Worm (Caenorhabditis elegans) whole organism, L1 larva: Measurements from ENCODE around the gene lron-3.

ENCODE experiments used
- F16B12.6 ChIP-seq: fragments of 150-350 bp; optimal IDR thresholded peaks from 2 replicates; lab custom pipeline; 2014; ENCODE audit warnings: missing biosample characterization, missing genetic modification characterization
- aha-1 ChIP-seq: fragments of 150-350 bp; optimal IDR thresholded peaks from 2 replicates; lab custom pipeline; 2014; ENCODE audit warnings: missing biosample characterization, missing genetic modification characterization
- ceh-63 ChIP-seq: fragments of 200-800 bp; sonication (Bioruptor generic); optimal IDR thresholded peaks from 2 replicates; lab custom pipeline; 2018; ENCODE audit warnings: mild to moderate bottlenecking, missing genetic modification characterization, missing compliant biosample characterization
- ceh-8 ChIP-seq: fragments of 200-800 bp; sonication (Bioruptor generic); optimal IDR thresholded peaks from 2 replicates; lab custom pipeline; 2018; ENCODE audit warnings: mild to moderate bottlenecking, missing genetic modification characterization, moderate library complexity, missing compliant biosample characterization
- ceh-82 ChIP-seq, 3 experiments: fragments of 150-350 bp in 1 of 3; sonication (generic microtip) in 2 of 3; optimal IDR thresholded peaks; 2 replicates each; lab custom pipeline; 2014 to 2017; ENCODE audit warnings: missing biosample characterization in 3 of 3, missing genetic modification characterization in 3 of 3
- ceh-88 ChIP-seq: fragments of 200-800 bp; sonication (Bioruptor generic); IDR thresholded peaks from 2 replicates; pipeline ENCODE4 v1.3.6; 2022; ENCODE audit warnings: missing genetic modification characterization, missing compliant biosample characterization
- dsc-1 ChIP-seq: sonication (generic microtip); optimal IDR thresholded peaks from 2 replicates; lab custom pipeline; 2016; ENCODE audit warnings: mild to moderate bottlenecking, missing genetic modification characterization, missing compliant biosample characterization
- efl-1 ChIP-seq, 4 experiments: fragments of 150-350 bp; optimal IDR thresholded peaks in 3 of 4; peaks in 1 of 4; 1 replicate in 1 of 4; 2 replicates in 3 of 4; lab custom pipeline; 2014; ENCODE audit warnings: missing biosample characterization in 2 of 4, missing genetic modification characterization in 2 of 4, missing genetic modification reagents in 2 of 4
- efl-3 ChIP-seq: fragments of 200-800 bp; sonication (Bioruptor generic); optimal IDR thresholded peaks from 2 replicates; lab custom pipeline; 2018; ENCODE audit warnings: mild to moderate bottlenecking, missing genetic modification characterization, missing compliant biosample characterization
- fkh-4 ChIP-seq: sonication (generic microtip); optimal IDR thresholded peaks from 2 replicates; lab custom pipeline; 2016; ENCODE audit warnings: missing compliant biosample characterization, missing genetic modification characterization, borderline replicate concordance
- fkh-8 ChIP-seq: sonication (generic microtip); optimal IDR thresholded peaks from 2 replicates; lab custom pipeline; 2016; ENCODE audit warnings: mild to moderate bottlenecking, missing genetic modification characterization, missing compliant biosample characterization
- fos-1 ChIP-seq: fragments of 150-350 bp; optimal IDR thresholded peaks from 2 replicates; lab custom pipeline; 2014; ENCODE audit warnings: missing biosample characterization, missing genetic modification characterization
- hlh-17 ChIP-seq: fragments of 200-800 bp; sonication (Bioruptor generic); optimal IDR thresholded peaks from 2 replicates; lab custom pipeline; 2018; ENCODE audit warnings: missing genetic modification characterization, mild to moderate bottlenecking, missing compliant biosample characterization, moderate library complexity, borderline replicate concordance
- hpl-2 ChIP-seq: fragments of 150-350 bp; optimal IDR thresholded peaks from 2 replicates; lab custom pipeline; 2014; ENCODE audit warnings: missing biosample characterization, missing genetic modification reagents, missing genetic modification characterization
- isw-1 ChIP-seq: fragments of 200-800 bp; sonication (Bioruptor generic); IDR thresholded peaks from 2 replicates; pipeline ENCODE4 v1.3.6; 2022; ENCODE audit warnings: missing genetic modification characterization, missing compliant biosample characterization
- lin-14 ChIP-seq: fragments of 200-800 bp; sonication (Bioruptor generic); optimal IDR thresholded peaks from 2 replicates; lab custom pipeline; 2018; ENCODE audit warnings: mild to moderate bottlenecking, missing genetic modification characterization, moderate library complexity, missing compliant biosample characterization
- lin-35 ChIP-seq, 2 experiments: fragments of 150-350 bp; optimal IDR thresholded peaks; 2 replicates each; lab custom pipeline; 2014; ENCODE audit warnings: missing biosample characterization in 2 of 2, missing genetic modification characterization in 2 of 2, missing genetic modification reagents in 2 of 2
- mab-9 ChIP-seq: fragments of 200-800 bp; sonication (Bioruptor generic); IDR thresholded peaks from 2 replicates; pipeline ENCODE4 v1.3.6; 2022; ENCODE audit warnings: missing genetic modification reagents, missing genetic modification characterization, missing compliant biosample characterization
- mdl-1 ChIP-seq, 2 experiments: fragments of 150-350 bp; optimal IDR thresholded peaks; 2 replicates each; lab custom pipeline; 2014 to 2017; ENCODE audit warnings: missing biosample characterization in 2 of 2, missing genetic modification characterization in 2 of 2, inconsistent platforms in 1 of 2
- nhr-11 ChIP-seq: fragments of 150-350 bp; optimal IDR thresholded peaks from 2 replicates; lab custom pipeline; 2014; ENCODE audit warnings: missing biosample characterization, missing genetic modification characterization
- nhr-28 ChIP-seq: fragments of 150-350 bp; optimal IDR thresholded peaks from 2 replicates; lab custom pipeline; 2014; ENCODE audit warnings: missing biosample characterization, missing genetic modification characterization
- nhr-47 ChIP-seq: sonication (generic microtip); optimal IDR thresholded peaks from 2 replicates; lab custom pipeline; 2016; ENCODE audit warnings: mild to moderate bottlenecking, missing genetic modification characterization, moderate library complexity, missing compliant biosample characterization
- nhr-71 ChIP-seq: sonication (generic microtip); optimal IDR thresholded peaks from 2 replicates; lab custom pipeline; 2016; ENCODE audit warnings: mild to moderate bottlenecking, missing genetic modification characterization, moderate library complexity, missing compliant biosample characterization
- nhr-76 ChIP-seq: sonication (generic microtip); optimal IDR thresholded peaks from 2 replicates; lab custom pipeline; 2017; ENCODE audit warnings: missing biosample characterization, missing genetic modification characterization
- nhr-77 ChIP-seq: fragments of 150-350 bp; optimal IDR thresholded peaks from 2 replicates; lab custom pipeline; 2014; ENCODE audit warnings: missing biosample characterization, missing genetic modification characterization
- snpc-4 ChIP-seq: fragments of 150-350 bp; optimal IDR thresholded peaks from 2 replicates; lab custom pipeline; 2014; ENCODE audit warnings: missing biosample characterization, missing genetic modification characterization
- sptf-1 ChIP-seq: fragments of 150-350 bp; optimal IDR thresholded peaks from 2 replicates; lab custom pipeline; 2014; ENCODE audit warnings: missing biosample characterization, missing genetic modification characterization
- tbx-2 ChIP-seq: sonication (generic microtip); optimal IDR thresholded peaks from 2 replicates; lab custom pipeline; 2016; ENCODE audit warnings: missing genetic modification characterization, missing compliant biosample characterization
- unc-130 ChIP-seq: fragments of 150-350 bp; optimal IDR thresholded peaks from 2 replicates; lab custom pipeline; 2017; ENCODE audit warnings: missing biosample characterization, missing genetic modification characterization, inconsistent platforms
- zip-4 ChIP-seq: fragments of 200-800 bp; sonication (Bioruptor generic); optimal IDR thresholded peaks from 2 replicates; lab custom pipeline; 2018; ENCODE audit warnings: mild to moderate bottlenecking, missing genetic modification characterization, moderate library complexity, missing compliant biosample characterization

lron-3 gene

DNA sequence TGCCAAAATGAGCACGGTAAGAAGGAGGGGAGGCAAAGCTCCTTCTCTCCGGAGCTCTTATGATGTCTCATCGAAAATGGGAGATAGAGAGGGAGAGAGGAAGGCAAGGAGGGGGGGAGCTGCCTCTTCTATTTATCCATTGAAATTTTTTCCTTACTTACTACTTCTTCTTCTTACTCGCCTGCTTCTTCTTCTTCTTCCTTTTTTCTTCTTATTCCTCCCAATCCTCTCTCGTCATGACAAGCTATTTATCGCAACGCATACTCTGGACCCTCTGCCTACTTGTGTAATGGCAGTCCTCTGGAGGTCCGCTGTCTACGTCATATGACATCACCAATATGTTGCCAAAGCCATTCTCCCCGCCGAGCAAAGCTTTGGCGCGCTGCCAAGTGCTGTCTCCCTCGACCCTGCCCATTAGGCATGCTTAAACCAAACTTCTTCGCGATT is 22.5 kb downstream of the lron-3 start (continued):
- peak; percentile 87 for TF ChIP-seq tbx-2
- no peak for TF ChIP-seq hpl-2 (GFP tag; lab: Kevin White, UChicago)
- TF ChIP-seq sptf-1 (tag; lab: Kevin White, UChicago), result no peak
- TF ChIP-seq nhr-11 (tag; lab: Kevin White, UChicago), result no peak
- peak; percentile 48 to 66 (median 51) for TF ChIP-seq ceh-82 (tag; optimal IDR thresholded peaks at IDR 0.05; lab: Kevin White, UChicago)
- TF ChIP-seq, all 84 proteins: peak for 38

- TF ChIP-seq snpc-4 (tag; lab: Kevin White, UChicago), result peak; percentile 67
Observed at ce11 chrX:15533847-15534246, 23.9 kb downstream of the lron-3 start.

DNA sequence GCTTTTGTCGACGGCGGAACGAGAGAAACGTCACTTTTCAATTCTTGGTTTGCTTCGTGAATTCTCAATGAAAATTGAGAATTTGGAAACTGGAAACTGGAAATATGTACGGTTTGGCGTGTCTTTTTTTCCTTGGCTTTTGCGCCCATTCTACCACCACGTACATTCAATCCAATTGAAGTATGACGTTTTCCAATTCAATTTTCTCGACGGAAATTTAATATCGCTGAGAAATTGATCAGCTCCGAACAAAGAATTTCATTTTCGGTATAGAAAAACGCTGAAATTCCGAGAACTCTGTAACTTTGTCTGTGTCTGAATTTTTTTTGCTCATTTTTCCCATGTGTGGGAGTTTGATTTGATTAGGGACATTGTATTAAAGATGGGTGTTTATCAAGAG is 24.5 kb downstream of the lron-3 start:
- TF ChIP-seq nhr-71 (tag; lab: Kevin White, UChicago) (peak; percentile 52), nhr-47 (tag; lab: Kevin White, UChicago) (peak; percentile 17), efl-1 (optimal IDR thresholded peaks at IDR 0.05; lab: Kevin White, UChicago) (no peak), efl-1 (GFP tag; optimal IDR thresholded peaks at IDR 0.05 in 1 of 2; lab: Kevin White, UChicago) (peak in 1 of 2 experiments; percentile 16), mdl-1 (tag; optimal IDR thresholded peaks at IDR 0.05; lab: Kevin White, UChicago) (no peak), unc-130 (no peak), lin-14 (GFP tag; lab: Kevin White, UChicago) (peak; percentile 53), nhr-28 (tag; lab: Kevin White, UChicago) (no peak), fkh-8 (tag; lab: Kevin White, UChicago) (peak; percentile 61), dsc-1 (tag; lab: Kevin White, UChicago) (no peak), zip-4 (GFP tag; lab: Kevin White, UChicago) (no peak)

DNA sequence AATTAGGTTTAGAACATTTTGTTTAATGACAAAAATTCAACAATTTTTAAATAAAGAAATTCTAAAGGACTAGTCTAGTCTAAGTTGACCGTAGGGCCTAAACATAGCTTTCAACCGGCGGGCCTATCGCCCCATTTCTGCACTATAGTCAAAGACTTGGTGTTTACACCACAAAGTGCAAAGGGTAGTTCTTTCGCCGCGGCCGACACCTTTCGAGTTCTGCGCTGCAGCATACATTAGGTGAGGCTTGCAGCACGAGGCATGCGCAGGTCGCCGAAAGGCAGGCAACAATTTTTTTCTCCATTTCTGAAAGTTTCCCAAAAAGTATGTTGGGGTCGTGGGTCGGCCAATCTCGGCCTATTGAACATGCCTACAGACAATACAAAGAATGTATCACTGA is 29.3 kb downstream of the lron-3 start:
- TF ChIP-seq efl-3 (GFP tag; lab: Kevin White, UChicago) (no peak), nhr-76 (tag; lab: Kevin White, UChicago) (no peak), aha-1 (tag; lab: Kevin White, UChicago) (no peak), ceh-88 (GFP tag; lab: Robert Waterston, UW) (no peak), efl-1 (optimal IDR thresholded peaks at IDR 0.05; lab: Kevin White, UChicago) (no peak), efl-1 (GFP tag; optimal IDR thresholded peaks at IDR 0.05 in 1 of 2; lab: Kevin White, UChicago) (no peak), lin-35 (GFP tag; optimal IDR thresholded peaks at IDR 0.05; lab: Kevin White, UChicago) (no peak), fkh-4 (tag; lab: Kevin White, UChicago) (no peak), fkh-8 (tag; lab: Kevin White, UChicago) (no peak), fos-1 (tag; lab: Kevin White, UChicago) (no peak), hlh-17 (GFP tag; lab: Kevin White, UChicago) (no peak), ceh-63 (GFP tag; lab: Kevin White, UChicago) (no peak), nhr-11 (tag; lab: Kevin White, UChicago) (no peak), F16B12.6 (tag; lab: Kevin White, UChicago) (no peak)

DNA sequence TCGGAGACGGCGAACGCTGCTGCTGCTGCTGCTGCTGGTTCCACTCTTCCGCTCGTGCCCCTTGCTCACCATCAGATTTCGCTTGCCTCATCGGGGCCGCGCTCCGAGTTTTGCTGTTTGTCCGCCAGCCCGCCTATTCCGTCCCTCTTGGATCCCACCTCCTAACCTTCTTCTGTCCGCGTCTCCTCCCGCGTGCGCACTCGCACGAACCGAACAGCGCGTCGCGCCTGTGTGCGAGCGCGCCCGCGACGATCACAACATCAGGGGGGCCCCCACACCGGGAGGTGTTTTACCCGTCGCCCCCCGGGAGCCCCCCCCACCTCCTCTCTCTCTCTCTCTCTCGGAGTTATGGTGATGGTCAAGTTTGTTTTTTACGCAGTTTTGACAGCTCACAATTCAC is 42.0 kb downstream of the lron-3 start:
- TF ChIP-seq ceh-8 (GFP tag; lab: Kevin White, UChicago), result peak; percentile 63
- no peak for TF ChIP-seq nhr-77
- TF ChIP-seq, all 84 proteins: peak for 1

ce11 chrX:15514547-15514946 is 43.2 kb downstream of the lron-3 start:
- TF ChIP-seq hpl-2 (GFP tag; lab: Kevin White, UChicago) (no peak), ceh-63 (GFP tag; lab: Kevin White, UChicago) (no peak), isw-1 (GFP tag; lab: Robert Waterston, UW) (no peak), mab-9 (GFP tag; lab: Robert Waterston, UW) (no peak), nhr-47 (tag; lab: Kevin White, UChicago) (no peak)
